Worm (Caenorhabditis elegans) whole organism, L1 larva: ENCODE results near the gene T28A8.4.
A peak's percentile ranks its signal among the peaks of the same experiment; 100 is the strongest.

ENCODE experiments used
- C16A3.4 ChIP-seq: fragments of 150-350 bp; optimal IDR thresholded peaks from 2 replicates; lab custom pipeline; 2014; ENCODE audit warnings: missing biosample characterization, missing genetic modification characterization
- Y116A8C.19 ChIP-seq: sonication (generic microtip); optimal IDR thresholded peaks from 2 replicates; lab custom pipeline; 2016; ENCODE audit warnings: missing compliant biosample characterization, missing genetic modification characterization, borderline replicate concordance
- ama-1 ChIP-seq: fragments of 150-350 bp; optimal IDR thresholded peaks from 2 replicates; lab custom pipeline; 2014
- blmp-1 ChIP-seq: fragments of 150-350 bp; optimal IDR thresholded peaks from 2 replicates; lab custom pipeline; 2014; ENCODE audit warnings: missing biosample characterization, missing genetic modification characterization
- ceh-63 ChIP-seq: fragments of 200-800 bp; sonication (Bioruptor generic); optimal IDR thresholded peaks from 2 replicates; lab custom pipeline; 2018; ENCODE audit warnings: mild to moderate bottlenecking, missing genetic modification characterization, missing compliant biosample characterization
- ceh-90 ChIP-seq: sonication (generic microtip); optimal IDR thresholded peaks from 2 replicates; lab custom pipeline; 2016; ENCODE audit warnings: missing genetic modification characterization, missing compliant biosample characterization
- ces-1 ChIP-seq: fragments of 150-350 bp; optimal IDR thresholded peaks from 2 replicates; lab custom pipeline; 2014; ENCODE audit warnings: missing biosample characterization, missing genetic modification reagents, missing genetic modification characterization
- dsc-1 ChIP-seq: sonication (generic microtip); optimal IDR thresholded peaks from 2 replicates; lab custom pipeline; 2016; ENCODE audit warnings: mild to moderate bottlenecking, missing genetic modification characterization, missing compliant biosample characterization
- efl-1 ChIP-seq, 4 experiments: fragments of 150-350 bp; optimal IDR thresholded peaks in 3 of 4; peaks in 1 of 4; 1 replicate in 1 of 4; 2 replicates in 3 of 4; lab custom pipeline; 2014; ENCODE audit warnings: missing biosample characterization in 2 of 4, missing genetic modification characterization in 2 of 4, missing genetic modification reagents in 2 of 4
- egl-13 ChIP-seq: sonication (generic microtip); optimal IDR thresholded peaks from 2 replicates; lab custom pipeline; 2016; ENCODE audit warnings: missing genotype, missing genetic modification reagents, missing genetic modification characterization, missing compliant biosample characterization
- egl-27 ChIP-seq, 2 experiments: fragments of 150-350 bp in 1 of 2; sonication (generic microtip); optimal IDR thresholded peaks; 3 replicates each; lab custom pipeline; 2017 to 2018; ENCODE audit warnings: missing biosample characterization in 2 of 2, missing genetic modification characterization in 2 of 2, missing genetic modification reagents in 2 of 2
- elt-3 ChIP-seq, 6 experiments: fragments of 150-350 bp in 1 of 6; sonication (generic microtip); optimal IDR thresholded peaks; 2 replicates each; lab custom pipeline; 2017 to 2018; ENCODE audit warnings: missing biosample characterization in 6 of 6, missing genetic modification characterization in 6 of 6, inconsistent platforms in 1 of 6
- fkh-4 ChIP-seq: sonication (generic microtip); optimal IDR thresholded peaks from 2 replicates; lab custom pipeline; 2016; ENCODE audit warnings: missing compliant biosample characterization, missing genetic modification characterization, borderline replicate concordance
- grh-1 ChIP-seq: fragments of 200-800 bp; sonication (Bioruptor generic); IDR thresholded peaks from 2 replicates; pipeline ENCODE4 v1.3.6; 2022; ENCODE audit warnings: missing genetic modification reagents, missing genetic modification characterization, missing compliant biosample characterization
- hlh-17 ChIP-seq: fragments of 200-800 bp; sonication (Bioruptor generic); optimal IDR thresholded peaks from 2 replicates; lab custom pipeline; 2018; ENCODE audit warnings: missing genetic modification characterization, mild to moderate bottlenecking, missing compliant biosample characterization, moderate library complexity, borderline replicate concordance
- hlh-4 ChIP-seq: sonication (generic microtip); optimal IDR thresholded peaks from 2 replicates; lab custom pipeline; 2016; ENCODE audit warnings: mild to moderate bottlenecking, missing genetic modification characterization, missing compliant biosample characterization
- hpl-2 ChIP-seq: fragments of 150-350 bp; optimal IDR thresholded peaks from 2 replicates; lab custom pipeline; 2014; ENCODE audit warnings: missing biosample characterization, missing genetic modification reagents, missing genetic modification characterization
- irx-1 ChIP-seq: sonication (generic microtip); optimal IDR thresholded peaks from 2 replicates; lab custom pipeline; 2016; ENCODE audit warnings: missing genetic modification characterization, missing compliant biosample characterization
- isw-1 ChIP-seq: fragments of 200-800 bp; sonication (Bioruptor generic); IDR thresholded peaks from 2 replicates; pipeline ENCODE4 v1.3.6; 2022; ENCODE audit warnings: missing genetic modification characterization, missing compliant biosample characterization
- jun-1 ChIP-seq: fragments of 150-350 bp; optimal IDR thresholded peaks from 2 replicates; lab custom pipeline; 2014; ENCODE audit warnings: missing biosample characterization, missing genetic modification reagents, missing genetic modification characterization
- lin-15B ChIP-seq: fragments of 150-350 bp; sonication (generic microtip); optimal IDR thresholded peaks from 3 replicates; lab custom pipeline; 2014; ENCODE audit warnings: missing biosample characterization, missing genetic modification characterization
- lin-35 ChIP-seq, 2 experiments: fragments of 150-350 bp; optimal IDR thresholded peaks; 2 replicates each; lab custom pipeline; 2014; ENCODE audit warnings: missing biosample characterization in 2 of 2, missing genetic modification characterization in 2 of 2, missing genetic modification reagents in 2 of 2
- lir-3 ChIP-seq: sonication (generic microtip); optimal IDR thresholded peaks from 2 replicates; lab custom pipeline; 2016; ENCODE audit warnings: mild to moderate bottlenecking, missing genetic modification characterization, moderate library complexity, missing compliant biosample characterization; ENCODE audit not compliant: poor library complexity
- lsy-2 ChIP-seq, 2 experiments: fragments of 150-350 bp; optimal IDR thresholded peaks; 2 replicates each; lab custom pipeline; 2014; ENCODE audit warnings: missing biosample characterization in 2 of 2, missing genetic modification characterization in 2 of 2
- mdl-1 ChIP-seq, 2 experiments: fragments of 150-350 bp; optimal IDR thresholded peaks; 2 replicates each; lab custom pipeline; 2014 to 2017; ENCODE audit warnings: missing biosample characterization in 2 of 2, missing genetic modification characterization in 2 of 2, inconsistent platforms in 1 of 2
- mep-1 ChIP-seq: fragments of 150-350 bp; optimal IDR thresholded peaks from 2 replicates; lab custom pipeline; 2014; ENCODE audit warnings: missing biosample characterization, missing genetic modification characterization
- nhr-20 ChIP-seq: sonication (generic microtip); optimal IDR thresholded peaks from 2 replicates; lab custom pipeline; 2016; ENCODE audit warnings: mild to moderate bottlenecking, missing genetic modification characterization, missing compliant biosample characterization
- nhr-71 ChIP-seq: sonication (generic microtip); optimal IDR thresholded peaks from 2 replicates; lab custom pipeline; 2016; ENCODE audit warnings: mild to moderate bottlenecking, missing genetic modification characterization, moderate library complexity, missing compliant biosample characterization
- nhr-77 ChIP-seq: fragments of 150-350 bp; optimal IDR thresholded peaks from 2 replicates; lab custom pipeline; 2014; ENCODE audit warnings: missing biosample characterization, missing genetic modification characterization
- nhr-84 ChIP-seq: sonication (generic microtip); optimal IDR thresholded peaks from 2 replicates; lab custom pipeline; 2017; ENCODE audit warnings: missing biosample characterization, missing genetic modification characterization
- nhr-85 ChIP-seq: sonication (generic microtip); peaks from one replicate; lab custom pipeline; 2016; ENCODE audit warnings: missing genetic modification characterization, inconsistent platforms, missing compliant biosample characterization
- pag-3 ChIP-seq: sonication (generic microtip); optimal IDR thresholded peaks from 2 replicates; lab custom pipeline; 2017; ENCODE audit warnings: missing genetic modification characterization, mild to moderate bottlenecking, missing compliant biosample characterization, antibody characterized with exemption, borderline replicate concordance; ENCODE audit not compliant: insufficient read depth
- pax-3 ChIP-seq: fragments of 200-800 bp; sonication (Bioruptor generic); optimal IDR thresholded peaks from 2 replicates; lab custom pipeline; 2018; ENCODE audit warnings: mild to moderate bottlenecking, missing genetic modification characterization, moderate library complexity, missing compliant biosample characterization
- rnt-1 ChIP-seq: sonication (generic microtip); optimal IDR thresholded peaks from 2 replicates; lab custom pipeline; 2016; ENCODE audit warnings: mild to moderate bottlenecking, missing genetic modification characterization, moderate library complexity, missing compliant biosample characterization
- skn-1 ChIP-seq: fragments of 150-350 bp; optimal IDR thresholded peaks from 2 replicates; lab custom pipeline; 2014; ENCODE audit warnings: missing biosample characterization, missing genetic modification characterization
- sox-4 ChIP-seq: sonication (generic microtip); optimal IDR thresholded peaks from 2 replicates; lab custom pipeline; 2016; ENCODE audit warnings: missing genetic modification characterization, missing compliant biosample characterization
- sptf-1 ChIP-seq: fragments of 150-350 bp; optimal IDR thresholded peaks from 2 replicates; lab custom pipeline; 2014; ENCODE audit warnings: missing biosample characterization, missing genetic modification characterization
- sup-37 ChIP-seq: fragments of 200-800 bp; sonication (Bioruptor generic); optimal IDR thresholded peaks from 2 replicates; lab custom pipeline; 2018; ENCODE audit warnings: mild to moderate bottlenecking, missing genetic modification characterization, missing compliant biosample characterization
- swsn-7 ChIP-seq: sonication (generic microtip); optimal IDR thresholded peaks from 2 replicates; lab custom pipeline; 2016; ENCODE audit warnings: missing genetic modification characterization, missing compliant biosample characterization
- unc-130 ChIP-seq: fragments of 150-350 bp; optimal IDR thresholded peaks from 2 replicates; lab custom pipeline; 2017; ENCODE audit warnings: missing biosample characterization, missing genetic modification characterization, inconsistent platforms
- unc-30 ChIP-seq: sonication (generic microtip); optimal IDR thresholded peaks from 2 replicates; lab custom pipeline; 2017; ENCODE audit warnings: missing biosample characterization, missing genetic modification characterization
- unc-62 ChIP-seq: fragments of 150-350 bp; optimal IDR thresholded peaks from 2 replicates; lab custom pipeline; 2014; ENCODE audit warnings: missing biosample characterization, missing genetic modification reagents, missing genetic modification characterization
- unc-98 ChIP-seq: fragments of 200-800 bp; sonication (Bioruptor generic); IDR thresholded peaks from 2 replicates; pipeline ENCODE4 v1.3.6; 2022; ENCODE audit warnings: missing genetic modification characterization, missing compliant biosample characterization
- vab-15 ChIP-seq: sonication (generic microtip); optimal IDR thresholded peaks from 2 replicates; lab custom pipeline; 2017; ENCODE audit warnings: missing genotype, mild to moderate bottlenecking, missing genetic modification characterization, missing compliant biosample characterization
- xbp-1 ChIP-seq: sonication (generic microtip); optimal IDR thresholded peaks from 2 replicates; lab custom pipeline; 2016; ENCODE audit warnings: missing genetic modification characterization, missing compliant biosample characterization
- zip-4 ChIP-seq: fragments of 200-800 bp; sonication (Bioruptor generic); optimal IDR thresholded peaks from 2 replicates; lab custom pipeline; 2018; ENCODE audit warnings: mild to moderate bottlenecking, missing genetic modification characterization, moderate library complexity, missing compliant biosample characterization
- ztf-11 ChIP-seq, 2 experiments: sonication (generic microtip); optimal IDR thresholded peaks; 2 replicates each; lab custom pipeline; 2016 to 2017; ENCODE audit warnings: missing genetic modification characterization in 2 of 2, missing biosample characterization in 1 of 2, missing compliant biosample characterization in 1 of 2

T28A8.4 gene

DNA sequence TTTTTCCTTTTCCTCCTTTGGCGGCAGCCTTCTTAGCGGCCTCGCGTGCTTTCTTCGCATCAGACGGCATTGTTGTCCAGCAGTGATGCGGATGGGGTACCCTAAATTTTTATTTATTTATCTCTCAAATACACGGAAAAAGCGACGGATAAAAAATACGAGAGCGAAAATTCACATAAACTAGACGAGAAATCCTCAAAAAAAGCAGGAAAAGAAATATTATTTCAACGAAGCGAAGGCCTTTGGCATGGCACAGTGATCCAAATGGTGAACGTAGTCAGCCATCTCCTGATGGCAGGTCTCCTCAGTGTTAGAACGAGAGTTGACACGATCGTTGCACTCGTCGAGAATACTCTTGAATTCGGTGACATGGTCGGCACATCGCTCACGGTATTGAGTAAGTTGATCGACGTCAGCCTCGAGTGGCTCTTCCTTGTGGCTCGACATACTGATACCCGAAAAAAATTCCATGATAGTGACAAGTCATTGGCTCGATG, 41.3 kb upstream of the T28A8.4 start, which contains the start of the genes abcf-2 and T27E9.2:
Gene abcf-2 (minus strand): TSS at position 101 of the 497 bp plus-strand sequence.
Gene T27E9.2 (minus strand): TSS at position 447 of the 497 bp plus-strand sequence.
- TF ChIP-seq unc-98, result no peak
- TF ChIP-seq efl-1 (optimal IDR thresholded peaks at IDR 0.05; lab: Kevin White, UChicago), result no peak
- TF ChIP-seq efl-1 (GFP tag; optimal IDR thresholded peaks at IDR 0.05 in 1 of 2; lab: Kevin White, UChicago), result peak in 1 of 2 experiments; percentile 86

- no peak for TF ChIP-seq fkh-4 (tag; lab: Kevin White, UChicago)
- TF ChIP-seq sptf-1 (tag; lab: Kevin White, UChicago), result no peak
- peak; percentile 80 for TF ChIP-seq sox-4 (tag; lab: Kevin White, UChicago)
- peak; percentile 96 for TF ChIP-seq dsc-1 (tag; lab: Kevin White, UChicago)
- peak; percentile 38 for TF ChIP-seq ceh-90 (tag; lab: Kevin White, UChicago)
- peak; percentile 94 for TF ChIP-seq lin-15B (tag; lab: Kevin White, UChicago)
- peak in 1 of 2 experiments; percentile 73 for TF ChIP-seq mdl-1 (tag; optimal IDR thresholded peaks at IDR 0.05; lab: Kevin White, UChicago)
- peak; percentile 94 for TF ChIP-seq jun-1
- peak; percentile 44 for TF ChIP-seq blmp-1
- no peak for TF ChIP-seq unc-62 (GFP tag; lab: Kevin White, UChicago)
- no peak for TF ChIP-seq Y116A8C.19 (tag; lab: Kevin White, UChicago)
- no peak for TF ChIP-seq nhr-84 (tag; lab: Kevin White, UChicago)
- peak; percentile 83 for TF ChIP-seq ama-1
- peak; percentile 37 for TF ChIP-seq hlh-4
- peak; percentile 2 for TF ChIP-seq hpl-2 (GFP tag; lab: Kevin White, UChicago)
- peak; percentile 87 for TF ChIP-seq sup-37 (GFP tag; lab: Kevin White, UChicago)
- TF ChIP-seq pag-3 (tag; lab: Kevin White, UChicago), result no peak
- peak; percentile 98 for TF ChIP-seq lin-35 (GFP tag; optimal IDR thresholded peaks at IDR 0.05; lab: Kevin White, UChicago)
- TF ChIP-seq swsn-7 (tag; lab: Kevin White, UChicago), result peak; percentile 95
- no peak for TF ChIP-seq ceh-63 (GFP tag; lab: Kevin White, UChicago)
- TF ChIP-seq unc-98, result peak; percentile 67; the same call in 1 of the 2 replicates
- TF ChIP-seq nhr-85, result peak; percentile 96
- TF ChIP-seq lsy-2 (tag; optimal IDR thresholded peaks at IDR 0.05; lab: Kevin White, UChicago), result peak; percentile 99
- TF ChIP-seq vab-15 (tag; lab: Kevin White, UChicago), result peak; percentile 96
- TF ChIP-seq ces-1, result no peak
- TF ChIP-seq mep-1 (tag; lab: Kevin White, UChicago), result peak; percentile 92
- TF ChIP-seq egl-27 (tag; optimal IDR thresholded peaks at IDR 0.05; lab: Kevin White, UChicago), result peak in 1 of 2 experiments; percentile 32
- TF ChIP-seq hlh-17, result no peak
- TF ChIP-seq lir-3 (tag; lab: Kevin White, UChicago), result peak; percentile 78
- peak; percentile 94 for TF ChIP-seq skn-1 (tag; lab: Kevin White, UChicago)
- TF ChIP-seq elt-3 (tag; optimal IDR thresholded peaks at IDR 0.05; lab: Kevin White, UChicago), result peak in 5 of 6 experiments; percentile 39 to 86 (median 60)
- TF ChIP-seq nhr-71 (tag; lab: Kevin White, UChicago), result peak; percentile 98
- TF ChIP-seq unc-130 (tag; lab: Kevin White, UChicago), result peak; percentile 90
- peak; percentile 96 for TF ChIP-seq rnt-1 (tag; lab: Kevin White, UChicago)
- TF ChIP-seq xbp-1 (tag; lab: Kevin White, UChicago), result peak; percentile 95
- TF ChIP-seq nhr-20, result peak; percentile 95
- TF ChIP-seq nhr-77 (tag; lab: Kevin White, UChicago), result peak; percentile 94
- peak; percentile 94 for TF ChIP-seq C16A3.4
- TF ChIP-seq ztf-11 (tag; optimal IDR thresholded peaks at IDR 0.05; lab: Kevin White, UChicago), result peak in 1 of 2 experiments; percentile 87
- peak; percentile 97 for TF ChIP-seq isw-1 (GFP tag; lab: Robert Waterston, UW)
- TF ChIP-seq grh-1 (GFP tag; lab: Robert Waterston, UW), result peak; percentile 93
- peak; percentile 96 for TF ChIP-seq pax-3 (tag; lab: Kevin White, UChicago)
- peak; percentile 87 for TF ChIP-seq zip-4 (GFP tag; lab: Kevin White, UChicago)
- peak; percentile 90 for TF ChIP-seq egl-13 (tag; lab: Kevin White, UChicago)
- TF ChIP-seq unc-30, result no peak
- TF ChIP-seq irx-1 (tag; lab: Kevin White, UChicago), result peak; percentile 77
Observed at ce11 chrIII:13462965-13463783, 40.3 kb upstream of the T28A8.4 start, which contains the start of gene ant-1.1. TSS of gene ant-1.1 (plus strand) at chrIII:13463163.
